Worm (Caenorhabditis elegans): ENCODE measurements around the gene C50D2.7.
"Not testable (repeated sequence)": the region's sequence is repeated elsewhere in the genome, so short reads cannot be mapped to it uniquely, and the experiment has no call there.

The C50D2.7 gene

ce11 chrII:104234-104633, 9.2 kb upstream of the C50D2.7 start, which contains the start of gene col-68:
TSS of gene col-68 (plus strand) at chrII:104534.
- no peak for TF ChIP-seq sem-4 (tag; optimal IDR thresholded peaks at IDR 0.05)
- no peak for TF ChIP-seq zag-1 (tag; optimal IDR thresholded peaks at IDR 0.05)
- TF ChIP-seq blmp-1 (tag; optimal IDR thresholded peaks at IDR 0.05; ENCODE audit: insufficient read depth): no peak
- TF ChIP-seq unc-55 (GFP tag; optimal IDR thresholded peaks at IDR 0.05): no peak
- no peak for TF ChIP-seq lin-11 (tag; optimal IDR thresholded peaks at IDR 0.05)
- no peak for TF ChIP-seq C34F6.9 (tag; optimal IDR thresholded peaks at IDR 0.05)
- TF ChIP-seq peb-1 (tag; optimal IDR thresholded peaks at IDR 0.05): no peak
- no peak for TF ChIP-seq mbf-1 (tag; optimal IDR thresholded peaks at IDR 0.05)
- no peak for TF ChIP-seq mdl-1 (tag; optimal IDR thresholded peaks at IDR 0.05)
- TF ChIP-seq mab-5 (tag; optimal IDR thresholded peaks at IDR 0.05): no peak
- TF ChIP-seq unc-62 (GFP tag; optimal IDR thresholded peaks at IDR 0.05): no peak
- no peak for TF ChIP-seq nhr-6 (tag; optimal IDR thresholded peaks at IDR 0.05)
- TF ChIP-seq Y55F3AM.14 (GFP tag; optimal IDR thresholded peaks at IDR 0.05): no peak
- no peak for TF ChIP-seq nhr-77 (tag; optimal IDR thresholded peaks at IDR 0.05)

- no peak for TF ChIP-seq ztf-1 (GFP tag; conservative IDR thresholded peaks at IDR 0.05)
- no peak for TF ChIP-seq nhr-237 (tag; optimal IDR thresholded peaks at IDR 0.05)
- no peak for TF ChIP-seq nhr-77 (tag; optimal IDR thresholded peaks at IDR 0.05)
- TF ChIP-seq sem-4 (tag; optimal IDR thresholded peaks at IDR 0.05): no peak
- no peak for TF ChIP-seq lsy-2 (tag; optimal IDR thresholded peaks at IDR 0.05)
- no peak for TF ChIP-seq sma-3 (GFP tag; optimal IDR thresholded peaks at IDR 0.05)
- TF ChIP-seq blmp-1 (tag; optimal IDR thresholded peaks at IDR 0.05; ENCODE audit: insufficient read depth): no peak
- no peak for TF ChIP-seq nhr-25 (tag; optimal IDR thresholded peaks at IDR 0.05)
Measured at ce11 chrII:101176-101575, 6.1 kb upstream of the C50D2.7 start.

- TF ChIP-seq mdl-1, ceh-16, aly-2 (tag; optimal IDR thresholded peaks at IDR 0.05): not testable (repeated sequence)
Measured at ce11 chrII:98894-99293, 3.8 kb upstream of the C50D2.7 start, which contains the start of gene C50D2.10. TSS of gene C50D2.10 (plus strand) at chrII:99138.

- TF ChIP-seq R02D3.7 (tag; optimal IDR thresholded peaks at IDR 0.05) (peak; percentile 93), ZK546.5 (tag; optimal IDR thresholded peaks at IDR 0.05) (no peak), nhr-77 (tag; optimal IDR thresholded peaks at IDR 0.05) (no peak), nhr-23 (tag; optimal IDR thresholded peaks at IDR 0.05) (no peak), mab-5 (tag; optimal IDR thresholded peaks at IDR 0.05) (no peak), sma-3 (GFP tag; optimal IDR thresholded peaks at IDR 0.05) (peak; percentile 52), fos-1 (tag; optimal IDR thresholded peaks at IDR 0.05) (no peak), nhr-25 (tag; optimal IDR thresholded peaks at IDR 0.05) (peak; percentile 43), lin-13 (GFP tag; optimal IDR thresholded peaks at IDR 0.05) (peak; percentile 57), crh-2 (tag; optimal IDR thresholded peaks at IDR 0.05) (peak; percentile 40), ztf-4 (tag; optimal IDR thresholded peaks at IDR 0.05) (no peak), nhr-12 (tag; optimal IDR thresholded peaks at IDR 0.05) (no peak), nhr-6 (tag; optimal IDR thresholded peaks at IDR 0.05) (peak; percentile 20), nhr-10 (tag; optimal IDR thresholded peaks at IDR 0.05) (no peak), zag-1 (tag; optimal IDR thresholded peaks at IDR 0.05) (no peak), F13H6.1 (tag; optimal IDR thresholded peaks at IDR 0.05) (no peak), alr-1 (tag; optimal IDR thresholded peaks at IDR 0.05) (no peak), ceh-82 (tag; optimal IDR thresholded peaks at IDR 0.05) (no peak), Y55F3AM.14 (GFP tag; optimal IDR thresholded peaks at IDR 0.05) (no peak), ama-1 (optimal IDR thresholded peaks at IDR 0.05) (no peak), mbf-1 (tag; optimal IDR thresholded peaks at IDR 0.05) (no peak), lsy-2 (tag; optimal IDR thresholded peaks at IDR 0.05) (peak; percentile 54 to 83), C34F6.9 (tag; optimal IDR thresholded peaks at IDR 0.05) (peak; percentile 78), nhr-11 (tag; optimal IDR thresholded peaks at IDR 0.05) (no peak), nhr-21 (tag; optimal IDR thresholded peaks at IDR 0.05) (peak; percentile 19), gmeb-1 (tag; optimal IDR thresholded peaks at IDR 0.05) (peak; percentile 74), mdl-1 (tag; optimal IDR thresholded peaks at IDR 0.05) (no peak), elt-3 (tag; optimal IDR thresholded peaks at IDR 0.05) (no peak), elt-1 (tag; optimal IDR thresholded peaks at IDR 0.05) (no peak), blmp-1 (tag; optimal IDR thresholded peaks at IDR 0.05; ENCODE audit: insufficient read depth) (no peak), ceh-16 (tag; optimal IDR thresholded peaks at IDR 0.05) (no peak), aly-2 (tag; optimal IDR thresholded peaks at IDR 0.05) (no peak), unc-55 (GFP tag; optimal IDR thresholded peaks at IDR 0.05) (peak; percentile 74)
Measured at ce11 chrII:97992-98763, 3.1 kb upstream of the C50D2.7 start, which contains the start of the genes luc-7L3 and sftb-6. TSS of gene luc-7L3 (minus strand) at chrII:98027. TSS of gene sftb-6 (plus strand) at chrII:98404.
